Worm (Caenorhabditis elegans) whole organism, young adult: ENCODE results near the gene saps-1.

ENCODE experiments used
- B0035.1 ChIP-seq: sonication (generic microtip); optimal IDR thresholded peaks from 2 replicates; lab custom pipeline; 2016; ENCODE audit warnings: missing genetic modification characterization, mild to moderate bottlenecking, missing compliant biosample characterization, missing genotype, missing genetic modification reagents
- C06A6.2 ChIP-seq: fragments of 200-800 bp; sonication (Bioruptor generic); conservative IDR thresholded peaks from 2 replicates; pipeline ENCODE4 v1.3.6; 2022; ENCODE audit warnings: missing genetic modification characterization, missing compliant biosample characterization
- F22D6.2 ChIP-seq: sonication (generic microtip); optimal IDR thresholded peaks from 2 replicates; lab custom pipeline; 2016; ENCODE audit warnings: mild to moderate bottlenecking, missing genetic modification characterization, missing compliant biosample characterization
- F57C9.4 ChIP-seq: sonication (generic microtip); optimal IDR thresholded peaks from 2 replicates; lab custom pipeline; 2017; ENCODE audit warnings: mild to moderate bottlenecking, missing genetic modification characterization, missing compliant biosample characterization
- K11D2.4 ChIP-seq: fragments of 200-800 bp; sonication (Bioruptor generic); IDR thresholded peaks from 2 replicates; pipeline ENCODE4 v1.3.6; 2022; ENCODE audit warnings: missing genetic modification reagents, missing genetic modification characterization, missing compliant biosample characterization
- Y53G8AR.9 ChIP-seq: fragments of 200-800 bp; sonication (Bioruptor generic); conservative IDR thresholded peaks from 2 replicates; pipeline ENCODE4 v1.3.6; 2022; ENCODE audit warnings: missing genetic modification reagents, missing genetic modification characterization, missing compliant biosample characterization
- aptf-3 ChIP-seq: fragments of 200-800 bp; sonication (Bioruptor generic); IDR thresholded peaks from 2 replicates; pipeline ENCODE4 v1.3.6; 2022; ENCODE audit warnings: missing genetic modification characterization, missing compliant biosample characterization
- attf-3 ChIP-seq: fragments of 200-800 bp; sonication (Bioruptor generic); conservative IDR thresholded peaks from 2 replicates; pipeline ENCODE4 v1.3.6; 2022; ENCODE audit warnings: missing genetic modification reagents, missing genetic modification characterization, missing compliant biosample characterization
- attf-6 ChIP-seq: fragments of 200-800 bp; sonication (Bioruptor generic); IDR thresholded peaks from 2 replicates; pipeline ENCODE4 v1.3.6; 2022; ENCODE audit warnings: missing genetic modification reagents, missing genetic modification characterization, missing compliant biosample characterization
- bed-1 ChIP-seq: fragments of 200-800 bp; sonication (Bioruptor generic); IDR thresholded peaks from 2 replicates; pipeline ENCODE4 v1.3.6; 2022; ENCODE audit warnings: missing genetic modification reagents, missing genetic modification characterization, missing compliant biosample characterization
- bed-2 ChIP-seq: fragments of 200-800 bp; sonication (Bioruptor generic); IDR thresholded peaks from 2 replicates; pipeline ENCODE4 v1.3.6; 2022; ENCODE audit warnings: missing genetic modification reagents, missing genetic modification characterization, missing compliant biosample characterization
- ccch-3 ChIP-seq: fragments of 200-800 bp; sonication (Bioruptor generic); optimal IDR thresholded peaks from 2 replicates; lab custom pipeline; 2018; ENCODE audit warnings: mild to moderate bottlenecking, missing genetic modification characterization, missing compliant biosample characterization
- ceh-100 ChIP-seq: fragments of 200-800 bp; sonication (Bioruptor generic); IDR thresholded peaks from 2 replicates; pipeline ENCODE4 v1.3.6; 2022; ENCODE audit warnings: missing genetic modification reagents, missing genetic modification characterization, missing compliant biosample characterization
- ceh-27 ChIP-seq: fragments of 200-800 bp; sonication (Bioruptor generic); optimal IDR thresholded peaks from 2 replicates; lab custom pipeline; 2018; ENCODE audit warnings: mild to moderate bottlenecking, missing genetic modification characterization, moderate library complexity, missing compliant biosample characterization
- ceh-79 ChIP-seq: sonication (generic microtip); optimal IDR thresholded peaks from 2 replicates; lab custom pipeline; 2017; ENCODE audit warnings: mild to moderate bottlenecking, missing genetic modification characterization, missing compliant biosample characterization
- die-1 ChIP-seq: sonication (generic microtip); optimal IDR thresholded peaks from 2 replicates; lab custom pipeline; 2016; ENCODE audit warnings: missing genotype, mild to moderate bottlenecking, missing genetic modification characterization, missing compliant biosample characterization
- dox-1 ChIP-seq: fragments of 200-800 bp; sonication (Bioruptor generic); IDR thresholded peaks from 2 replicates; pipeline ENCODE4 v1.3.6; 2022; ENCODE audit warnings: missing genetic modification reagents, missing genetic modification characterization, missing compliant biosample characterization
- dpl-1 ChIP-seq: fragments of 150-350 bp; optimal IDR thresholded peaks from 2 replicates; lab custom pipeline; 2014; ENCODE audit warnings: missing biosample characterization, missing genetic modification reagents, missing genetic modification characterization
- ekl-4 ChIP-seq: fragments of 200-800 bp; sonication (Bioruptor generic); IDR thresholded peaks from 2 replicates; pipeline ENCODE4 v1.3.6; 2022; ENCODE audit warnings: missing genetic modification reagents, missing genetic modification characterization, missing compliant biosample characterization
- hlh-12 ChIP-seq: sonication (generic microtip); optimal IDR thresholded peaks from 2 replicates; lab custom pipeline; 2016; ENCODE audit warnings: missing genetic modification characterization, missing compliant biosample characterization
- let-526 ChIP-seq: fragments of 200-800 bp; sonication (Bioruptor generic); IDR thresholded peaks from 2 replicates; pipeline ENCODE4 v1.3.6; 2022; ENCODE audit warnings: missing genetic modification reagents, missing genetic modification characterization, missing compliant biosample characterization
- lin-54 ChIP-seq: fragments of 200-800 bp; sonication (Bioruptor generic); optimal IDR thresholded peaks from 2 replicates; lab custom pipeline; 2018; ENCODE audit warnings: mild to moderate bottlenecking, missing genetic modification characterization, missing compliant biosample characterization
- madf-3 ChIP-seq: fragments of 200-800 bp; sonication (Bioruptor generic); IDR thresholded peaks from 2 replicates; pipeline ENCODE4 v1.3.6; 2022; ENCODE audit warnings: missing genetic modification reagents, missing genetic modification characterization, missing compliant biosample characterization
- madf-8 ChIP-seq: fragments of 200-800 bp; sonication (Bioruptor generic); conservative IDR thresholded peaks from 2 replicates; pipeline ENCODE4 v1.3.6; 2022; ENCODE audit warnings: missing genetic modification reagents, missing genetic modification characterization, missing compliant biosample characterization
- mcd-1 ChIP-seq: fragments of 200-800 bp; sonication (Bioruptor generic); IDR thresholded peaks from 2 replicates; pipeline ENCODE4 v1.3.6; 2022; ENCODE audit warnings: missing genetic modification reagents, missing genetic modification characterization, missing compliant biosample characterization
- mes-4 ChIP-seq: sonication (generic microtip); optimal IDR thresholded peaks from 2 replicates; lab custom pipeline; 2016; ENCODE audit warnings: missing genotype, missing genetic modification characterization, missing compliant biosample characterization
- nfyb-1 ChIP-seq: fragments of 200-800 bp; sonication (Bioruptor generic); IDR thresholded peaks from 2 replicates; pipeline ENCODE4 v1.3.6; 2022; ENCODE audit warnings: missing genetic modification reagents, missing genetic modification characterization, missing compliant biosample characterization
- nhr-179 ChIP-seq: sonication (generic microtip); optimal IDR thresholded peaks from 2 replicates; lab custom pipeline; 2016; ENCODE audit warnings: mild to moderate bottlenecking, missing genetic modification characterization, missing compliant biosample characterization
- rcor-1 ChIP-seq: fragments of 200-800 bp; sonication (Bioruptor generic); IDR thresholded peaks from 2 replicates; pipeline ENCODE4 v1.3.6; 2022; ENCODE audit warnings: missing genetic modification reagents, missing genetic modification characterization, missing compliant biosample characterization
- repo-1 ChIP-seq: sonication (generic microtip); optimal IDR thresholded peaks from 2 replicates; lab custom pipeline; 2017; ENCODE audit warnings: mild to moderate bottlenecking, missing genetic modification characterization, missing compliant biosample characterization
- sea-2 ChIP-seq: fragments of 200-800 bp; sonication (Bioruptor generic); IDR thresholded peaks from 2 replicates; pipeline ENCODE4 v1.3.6; 2022; ENCODE audit warnings: missing genetic modification characterization, missing compliant biosample characterization
- snpc-1.3 ChIP-seq: sonication (generic microtip); optimal IDR thresholded peaks from 2 replicates; lab custom pipeline; 2017; ENCODE audit warnings: missing genetic modification characterization, mild to moderate bottlenecking, missing compliant biosample characterization, antibody characterized with exemption, moderate library complexity, missing genotype, missing genetic modification reagents; ENCODE audit not compliant: insufficient read depth
- tbp1 ChIP-seq: fragments of 200-800 bp; sonication (Bioruptor generic); optimal IDR thresholded peaks from 2 replicates; lab custom pipeline; 2018; ENCODE audit warnings: mild to moderate bottlenecking, missing genetic modification characterization, missing compliant biosample characterization
- zfh-2 ChIP-seq: fragments of 200-800 bp; sonication (Bioruptor generic); conservative IDR thresholded peaks from 2 replicates; pipeline ENCODE4 v1.3.6; 2022; ENCODE audit warnings: missing genetic modification reagents, missing genetic modification characterization, missing compliant biosample characterization
- ztf-18 ChIP-seq: sonication (generic microtip); optimal IDR thresholded peaks from 2 replicates; lab custom pipeline; 2016; ENCODE audit warnings: missing genotype, mild to moderate bottlenecking, missing genetic modification characterization, missing compliant biosample characterization
- ztf-26 ChIP-seq: sonication (generic microtip); optimal IDR thresholded peaks from 2 replicates; lab custom pipeline; 2017; ENCODE audit warnings: missing genetic modification characterization, missing compliant biosample characterization

Gene saps-1

ce11 chrII:11307332-11307731 is 9.8 kb downstream of the saps-1 start:
- TF ChIP-seq let-526 (no peak), B0035.1 (tag; lab: Kevin White, UChicago) (no peak), bed-2 (GFP tag; lab: Robert Waterston, UW) (no peak), madf-8 (GFP tag; lab: Robert Waterston, UW) (no peak), mes-4 (tag; lab: Kevin White, UChicago) (no peak), die-1 (tag; lab: Kevin White, UChicago) (no peak), nhr-179 (tag; lab: Kevin White, UChicago) (no peak), repo-1 (tag; lab: Kevin White, UChicago) (no peak), ceh-27 (GFP tag; lab: Kevin White, UChicago) (no peak), dpl-1 (GFP tag; lab: Kevin White, UChicago) (no peak), ceh-79 (no peak), nfyb-1 (no peak), hlh-12 (tag; lab: Kevin White, UChicago) (no peak), ekl-4 (GFP tag; lab: Robert Waterston, UW) (no peak), madf-3 (GFP tag; lab: Robert Waterston, UW) (no peak)

ce11 chrII:11307953-11308352 is 10.5 kb downstream of the saps-1 start:
- TF ChIP-seq mcd-1 (GFP tag; lab: Robert Waterston, UW): no peak
- no peak for TF ChIP-seq let-526
- TF ChIP-seq ztf-26 (tag; lab: Kevin White, UChicago): no peak
- no peak for TF ChIP-seq ekl-4 (GFP tag; lab: Robert Waterston, UW)
- TF ChIP-seq lin-54: no peak
- TF ChIP-seq attf-6 (GFP tag; lab: Robert Waterston, UW): no peak

DNA sequence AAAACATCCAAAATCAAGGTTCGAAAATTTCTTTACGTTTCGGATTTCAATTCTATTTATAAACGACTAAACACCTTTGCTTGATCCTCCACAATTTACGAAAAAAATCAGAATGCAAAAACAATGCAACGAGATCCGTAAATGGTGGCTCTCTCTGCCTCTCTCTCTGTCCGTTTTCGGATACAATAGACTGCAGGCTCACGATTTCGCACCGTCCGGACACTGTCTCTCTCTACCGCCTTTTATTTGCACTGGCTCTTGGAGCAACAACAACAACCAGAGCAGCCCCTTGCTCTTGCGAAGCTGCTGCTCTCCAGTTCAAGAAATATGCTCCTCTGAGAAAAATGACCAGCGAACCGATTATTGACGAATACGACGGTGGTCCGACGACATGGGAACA is 14.7 kb downstream of the saps-1 start, which contains the start of gene T24F1.7:
TSS of gene T24F1.7 (plus strand) at position 301 of the 400 bp plus-strand sequence.
- TF ChIP-seq aptf-3 (GFP tag; lab: Robert Waterston, UW) (no peak), ceh-100 (GFP tag; lab: Robert Waterston, UW) (no peak), F57C9.4 (tag; lab: Kevin White, UChicago) (no peak), mcd-1 (GFP tag; lab: Robert Waterston, UW) (no peak)
- TF ChIP-seq, all 124 proteins: peak for 0

- TF ChIP-seq K11D2.4 (GFP tag; lab: Robert Waterston, UW) (no peak), attf-3 (no peak), ztf-26 (tag; lab: Kevin White, UChicago) (no peak), tbp1 (GFP tag; lab: Kevin White, UChicago) (no peak), ztf-18 (tag; lab: Kevin White, UChicago) (no peak), zfh-2 (GFP tag; lab: Robert Waterston, UW) (no peak), attf-6 (GFP tag; lab: Robert Waterston, UW) (no peak), bed-1 (GFP tag; lab: Robert Waterston, UW) (no peak), F22D6.2 (tag; lab: Kevin White, UChicago) (no peak), rcor-1 (GFP tag; lab: Robert Waterston, UW) (no peak), dox-1 (GFP tag; lab: Robert Waterston, UW) (no peak), sea-2 (GFP tag; lab: Robert Waterston, UW) (no peak), ccch-3 (GFP tag; lab: Kevin White, UChicago) (no peak), C06A6.2 (GFP tag; lab: Robert Waterston, UW) (no peak), snpc-1.3 (tag; lab: Kevin White, UChicago) (no peak), Y53G8AR.9 (GFP tag; lab: Robert Waterston, UW) (no peak)
Observed at ce11 chrII:11314165-11314564, 16.7 kb downstream of the saps-1 start, which contains the start of gene T24F1.4. T24F1.4 (minus strand) TSS chrII:11314265.
